3 fruit fly cellular contexts compared by ENCODE assay signal in genomic region chr3L:701798-702635, dm6.
A peak's percentile ranks its signal among the peaks of the same experiment; 100 is the strongest.
TF ChIP-seq lines count a peak whose summit lies in the region.

No protein-coding gene starts in this region.

- TF ChIP-seq CTCF in whole organism, embryonic (GFP tag; optimal IDR thresholded peaks at IDR 0.05; lab: Kevin White, UChicago) = no peak

TF ChIP-seq in whole organism, embryonic, 481 proteins besides CTCF, POLR2A, EP300 and RAD21:
- TF ChIP-seq Ets65A (GFP tag; lab: Kevin White, UChicago) (peak; percentile 53), crol (GFP tag; IDR thresholded peaks at IDR 0.05; lab: Robert Waterston, UW) (peak; percentile 33; the same call in 1 of the 2 replicates), sc (optimal IDR thresholded peaks at IDR 0.05; lab: Kevin White, UChicago) (no peak), sc (GFP tag; optimal IDR thresholded peaks at IDR 0.05; lab: Kevin White, UChicago) (no peak), CG13894 (tag; optimal IDR thresholded peaks at IDR 0.05; lab: Kevin White, UChicago) (peak; percentile 98), h (optimal IDR thresholded peaks at IDR 0.05; lab: Kevin White, UChicago) (no peak), Deaf1 (tag; optimal IDR thresholded peaks at IDR 0.05; lab: Kevin White, UChicago) (peak; percentile 31), Med (GFP tag; lab: Kevin White, UChicago) (peak; percentile 45), lov (optimal IDR thresholded peaks at IDR 0.05; lab: Kevin White, UChicago) (no peak), lov (GFP tag; IDR thresholded peaks at IDR 0.05; lab: Robert Waterston, UW) (0 out of 3 replicates have a peak, but pooled peaks have one; percentile 31), gem (tag; optimal IDR thresholded peaks at IDR 0.05; lab: Kevin White, UChicago) (no peak), Hr39 (optimal IDR thresholded peaks at IDR 0.05; lab: Kevin White, UChicago) (no peak), ci (GFP tag; IDR thresholded peaks at IDR 0.05; lab: Robert Waterston, UW) (0 out of 3 replicates have a peak, but pooled peaks have one; percentile 27), CG8290 (GFP tag; optimal IDR thresholded peaks at IDR 0.05; lab: Kevin White, UChicago) (peak; percentile 15), CG8290 (tag; optimal IDR thresholded peaks at IDR 0.05; lab: Kevin White, UChicago) (peak in 1 of 2 experiments; percentile 11)

TF ChIP-seq in whole organism, prepupa, 60 proteins besides CTCF, POLR2A, EP300 and RAD21:
- TF ChIP-seq Ets96B (tag; optimal IDR thresholded peaks at IDR 0.05; lab: Kevin White, UChicago) (no peak), CG4318 (GFP tag; optimal IDR thresholded peaks at IDR 0.05; lab: Kevin White, UChicago) (no peak), Eip78C (GFP tag; lab: Kevin White, UChicago) (peak; percentile 28), net (GFP tag; optimal IDR thresholded peaks at IDR 0.05; lab: Kevin White, UChicago) (no peak), CG10631 (GFP tag; optimal IDR thresholded peaks at IDR 0.05; lab: Kevin White, UChicago) (no peak), OdsH (GFP tag; optimal IDR thresholded peaks at IDR 0.05; lab: Kevin White, UChicago) (no peak), CG11762 (GFP tag; optimal IDR thresholded peaks at IDR 0.05; lab: Kevin White, UChicago; ENCODE audit: insufficient read depth) (no peak), CG34406 (GFP tag; optimal IDR thresholded peaks at IDR 0.05; lab: Kevin White, UChicago) (no peak), Blimp-1 (GFP tag; optimal IDR thresholded peaks at IDR 0.05; lab: Kevin White, UChicago) (no peak), CG8119 (GFP tag; IDR thresholded peaks at IDR 0.05; lab: Robert Waterston, UW) (no peak), svp (GFP tag; lab: Kevin White, UChicago) (peak; percentile 69), Sox102F (GFP tag; optimal IDR thresholded peaks at IDR 0.05; lab: Kevin White, UChicago) (no peak), fkh (GFP tag; optimal IDR thresholded peaks at IDR 0.05; lab: Kevin White, UChicago) (no peak), CG31627 (GFP tag; optimal IDR thresholded peaks at IDR 0.05; lab: Kevin White, UChicago) (no peak), CG1621 (tag; optimal IDR thresholded peaks at IDR 0.05; lab: Kevin White, UChicago) (no peak), esn (GFP tag; optimal IDR thresholded peaks at IDR 0.05; lab: Kevin White, UChicago) (no peak), CG3032 (tag; optimal IDR thresholded peaks at IDR 0.05; lab: Kevin White, UChicago) (no peak)
TF ChIP-seq in whole organism, prepupa: peak in this region for 2.

TF ChIP-seq in whole organism, pupa, 21 proteins besides CTCF, POLR2A, EP300 and RAD21:
- TF ChIP-seq gl (tag; optimal IDR thresholded peaks at IDR 0.05; lab: Kevin White, UChicago) (no peak), CG32121 (GFP tag; IDR thresholded peaks at IDR 0.05; lab: Robert Waterston, UW) (no peak), CG17806 (tag; optimal IDR thresholded peaks at IDR 0.05; lab: Kevin White, UChicago) (no peak), CG8301 (tag; optimal IDR thresholded peaks at IDR 0.05; lab: Kevin White, UChicago) (no peak), CG4496 (GFP tag; IDR thresholded peaks at IDR 0.05; lab: Robert Waterston, UW) (0 out of 3 replicates have a peak, but pooled peaks have one; percentile 9), fd96Ca (GFP tag; IDR thresholded peaks at IDR 0.05; lab: Robert Waterston, UW) (no peak), Snoo (tag; optimal IDR thresholded peaks at IDR 0.05; lab: Kevin White, UChicago) (no peak), EcR (GFP tag; optimal IDR thresholded peaks at IDR 0.05; lab: Kevin White, UChicago) (peak; percentile 73), CG34367 (tag; optimal IDR thresholded peaks at IDR 0.05; lab: Kevin White, UChicago) (no peak), rn (GFP tag; IDR thresholded peaks at IDR 0.05; lab: Robert Waterston, UW) (no peak), Ets98B (GFP tag; IDR thresholded peaks at IDR 0.05; lab: Robert Waterston, UW) (no peak), CG12605 (GFP tag; IDR thresholded peaks at IDR 0.05; lab: Robert Waterston, UW) (no peak), D1 (tag; optimal IDR thresholded peaks at IDR 0.05; lab: Kevin White, UChicago) (no peak), CG10348 (GFP tag; IDR thresholded peaks at IDR 0.05; lab: Robert Waterston, UW) (no peak), CG8159 (tag; optimal IDR thresholded peaks at IDR 0.05; lab: Kevin White, UChicago) (no peak), CG15710 (tag; optimal IDR thresholded peaks at IDR 0.05; lab: Kevin White, UChicago) (no peak)
TF ChIP-seq in whole organism, pupa: peak in this region for 2.
